Worm (Caenorhabditis elegans) whole organism, young adult: Measurements from ENCODE around the gene R07B1.11.

Experiments used
- B0035.1 ChIP-seq: sonication (generic microtip); optimal IDR thresholded peaks from 2 replicates; lab custom pipeline; 2016; ENCODE audit warnings: missing genetic modification characterization, mild to moderate bottlenecking, missing compliant biosample characterization, missing genotype, missing genetic modification reagents
- B0261.1 ChIP-seq: sonication (generic microtip); optimal IDR thresholded peaks from 2 replicates; lab custom pipeline; 2016; ENCODE audit warnings: mild to moderate bottlenecking, missing genetic modification characterization, moderate library complexity, missing compliant biosample characterization
- B0336.3 ChIP-seq: fragments of 200-800 bp; sonication (Bioruptor generic); IDR thresholded peaks from 2 replicates; pipeline ENCODE4 v1.3.6; 2022; ENCODE audit warnings: missing genetic modification characterization, missing compliant biosample characterization
- D2030.7 ChIP-seq: fragments of 200-800 bp; sonication (Bioruptor generic); IDR thresholded peaks from 2 replicates; pipeline ENCODE4 v1.3.6; 2022; ENCODE audit warnings: missing genetic modification reagents, missing genetic modification characterization, missing compliant biosample characterization
- F10E7.11 ChIP-seq: sonication (generic microtip); optimal IDR thresholded peaks from 2 replicates; lab custom pipeline; 2017; ENCODE audit warnings: mild to moderate bottlenecking, missing genetic modification characterization, moderate library complexity, missing compliant biosample characterization
- F39B2.1 ChIP-seq: fragments of 200-800 bp; sonication (Bioruptor generic); IDR thresholded peaks from 2 replicates; pipeline ENCODE4 v1.3.6; 2022; ENCODE audit warnings: missing genetic modification reagents, missing genetic modification characterization, missing compliant biosample characterization
- Y53G8AR.9 ChIP-seq: fragments of 200-800 bp; sonication (Bioruptor generic); conservative IDR thresholded peaks from 2 replicates; pipeline ENCODE4 v1.3.6; 2022; ENCODE audit warnings: missing genetic modification reagents, missing genetic modification characterization, missing compliant biosample characterization
- Y67H2A.10 ChIP-seq: fragments of 200-800 bp; sonication (Bioruptor generic); conservative IDR thresholded peaks from 2 replicates; pipeline ENCODE4 v1.3.6; 2022; ENCODE audit warnings: missing genetic modification reagents, missing genetic modification characterization, missing compliant biosample characterization
- ama-1 ChIP-seq, 3 experiments: fragments of 150-350 bp in 1 of 3; sonication (generic microtip) in 2 of 3; optimal IDR thresholded peaks; 2 replicates each; lab custom pipeline; 2014 to 2018; ENCODE audit warnings: missing biosample characterization in 2 of 3, missing genetic modification characterization in 2 of 3, missing genetic modification reagents in 2 of 3
- aptf-2 ChIP-seq: fragments of 200-800 bp; sonication (Bioruptor generic); conservative IDR thresholded peaks from 2 replicates; pipeline ENCODE4 v1.3.6; 2022; ENCODE audit warnings: missing genetic modification reagents, missing genetic modification characterization, missing compliant biosample characterization
- bed-1 ChIP-seq: fragments of 200-800 bp; sonication (Bioruptor generic); IDR thresholded peaks from 2 replicates; pipeline ENCODE4 v1.3.6; 2022; ENCODE audit warnings: missing genetic modification reagents, missing genetic modification characterization, missing compliant biosample characterization
- cebp-1 ChIP-seq, 2 experiments: fragments of 200-800 bp in 1 of 2; sonication (Bioruptor generic) in 1 of 2; sonication (generic microtip) in 1 of 2; IDR thresholded peaks in 1 of 2; optimal IDR thresholded peaks in 1 of 2; 2 replicates each; pipeline versions ENCODE4 v1.3.6 to Lab custom; 2017 to 2022; ENCODE audit warnings: missing compliant biosample characterization in 2 of 2, missing genetic modification characterization in 2 of 2, mild to moderate bottlenecking in 1 of 2, missing genetic modification reagents in 1 of 2, moderate library complexity in 1 of 2
- chd-7 ChIP-seq: sonication (generic microtip); optimal IDR thresholded peaks from 2 replicates; lab custom pipeline; 2016; ENCODE audit warnings: mild to moderate bottlenecking, missing genetic modification characterization, moderate library complexity, missing compliant biosample characterization
- efl-1 ChIP-seq: fragments of 150-350 bp; optimal IDR thresholded peaks from 2 replicates; lab custom pipeline; 2014; ENCODE audit warnings: missing biosample characterization, missing genetic modification reagents, missing genetic modification characterization
- gei-17 ChIP-seq: fragments of 200-800 bp; sonication (Bioruptor generic); optimal IDR thresholded peaks from 2 replicates; lab custom pipeline; 2018; ENCODE audit warnings: mild to moderate bottlenecking, missing genetic modification characterization, missing compliant biosample characterization
- lin-54 ChIP-seq: fragments of 200-800 bp; sonication (Bioruptor generic); optimal IDR thresholded peaks from 2 replicates; lab custom pipeline; 2018; ENCODE audit warnings: mild to moderate bottlenecking, missing genetic modification characterization, missing compliant biosample characterization
- madf-6 ChIP-seq: fragments of 200-800 bp; sonication (Bioruptor generic); IDR thresholded peaks from 2 replicates; pipeline ENCODE4 v1.3.6; 2022; ENCODE audit warnings: missing genetic modification reagents, missing genetic modification characterization, missing compliant biosample characterization
- mcd-1 ChIP-seq: fragments of 200-800 bp; sonication (Bioruptor generic); IDR thresholded peaks from 2 replicates; pipeline ENCODE4 v1.3.6; 2022; ENCODE audit warnings: missing genetic modification reagents, missing genetic modification characterization, missing compliant biosample characterization
- mel-28 ChIP-seq: sonication (generic microtip); optimal IDR thresholded peaks from 2 replicates; lab custom pipeline; 2016; ENCODE audit warnings: borderline replicate concordance, mild to moderate bottlenecking, missing genetic modification characterization, missing compliant biosample characterization
- mes-4 ChIP-seq: sonication (generic microtip); optimal IDR thresholded peaks from 2 replicates; lab custom pipeline; 2016; ENCODE audit warnings: missing genotype, missing genetic modification characterization, missing compliant biosample characterization
- nfyb-1 ChIP-seq: fragments of 200-800 bp; sonication (Bioruptor generic); IDR thresholded peaks from 2 replicates; pipeline ENCODE4 v1.3.6; 2022; ENCODE audit warnings: missing genetic modification reagents, missing genetic modification characterization, missing compliant biosample characterization
- nhr-80 ChIP-seq: sonication (generic microtip); optimal IDR thresholded peaks from 2 replicates; lab custom pipeline; 2016; ENCODE audit warnings: missing genetic modification characterization, missing compliant biosample characterization
- pbrm-1 ChIP-seq: fragments of 200-800 bp; sonication (Bioruptor generic); IDR thresholded peaks from 2 replicates; pipeline ENCODE4 v1.3.6; 2022; ENCODE audit warnings: missing genetic modification reagents, missing genetic modification characterization, missing compliant biosample characterization
- rcor-1 ChIP-seq: fragments of 200-800 bp; sonication (Bioruptor generic); IDR thresholded peaks from 2 replicates; pipeline ENCODE4 v1.3.6; 2022; ENCODE audit warnings: missing genetic modification reagents, missing genetic modification characterization, missing compliant biosample characterization
- rpc-1 ChIP-seq, 2 experiments: fragments of 150-350 bp in 1 of 2; sonication (generic microtip) in 1 of 2; optimal IDR thresholded peaks; 2 replicates each; lab custom pipeline; 2014 to 2018; ENCODE audit warnings: missing biosample characterization in 1 of 2, missing genetic modification characterization in 1 of 2, missing genetic modification reagents in 1 of 2, missing genotype in 1 of 2
- sea-2 ChIP-seq: fragments of 200-800 bp; sonication (Bioruptor generic); IDR thresholded peaks from 2 replicates; pipeline ENCODE4 v1.3.6; 2022; ENCODE audit warnings: missing genetic modification characterization, missing compliant biosample characterization
- snpc-1.1 ChIP-seq: sonication (generic microtip); optimal IDR thresholded peaks from 2 replicates; lab custom pipeline; 2017; ENCODE audit warnings: missing genetic modification characterization, mild to moderate bottlenecking, missing compliant biosample characterization, antibody characterized with exemption, moderate library complexity, missing genotype, missing genetic modification reagents; ENCODE audit not compliant: insufficient read depth
- somi-1 ChIP-seq: fragments of 200-800 bp; sonication (Bioruptor generic); optimal IDR thresholded peaks from 2 replicates; lab custom pipeline; 2018; ENCODE audit warnings: mild to moderate bottlenecking, missing genetic modification characterization, missing compliant biosample characterization
- zfh-2 ChIP-seq: fragments of 200-800 bp; sonication (Bioruptor generic); conservative IDR thresholded peaks from 2 replicates; pipeline ENCODE4 v1.3.6; 2022; ENCODE audit warnings: missing genetic modification reagents, missing genetic modification characterization, missing compliant biosample characterization
- zim-3 ChIP-seq: sonication (generic microtip); optimal IDR thresholded peaks from 2 replicates; lab custom pipeline; 2017; ENCODE audit warnings: mild to moderate bottlenecking, missing genetic modification characterization, moderate library complexity, missing compliant biosample characterization
- ztf-26 ChIP-seq: sonication (generic microtip); optimal IDR thresholded peaks from 2 replicates; lab custom pipeline; 2017; ENCODE audit warnings: missing genetic modification characterization, missing compliant biosample characterization

R07B1.11 gene

ce11 chrX:9883837-9884324, 27.2 kb downstream of the R07B1.11 start, which contains the start of gene mrp-4 (continued):
- peak; percentile 90 for TF ChIP-seq efl-1 (GFP tag; lab: Kevin White, UChicago)
- TF ChIP-seq Y53G8AR.9 = no peak
- no peak for TF ChIP-seq mel-28
- no peak for TF ChIP-seq lin-54
- TF ChIP-seq zim-3 (tag; lab: Kevin White, UChicago) = no peak
- peak; percentile 77 for TF ChIP-seq madf-6 (GFP tag; lab: Robert Waterston, UW)
- TF ChIP-seq B0261.1 (tag; lab: Kevin White, UChicago) = no peak
- no peak for TF ChIP-seq ztf-26
- TF ChIP-seq sea-2 = no peak
- TF ChIP-seq somi-1 (GFP tag; lab: Kevin White, UChicago) = no peak
- TF ChIP-seq F10E7.11 = no peak
- no peak for TF ChIP-seq nhr-80 (tag; lab: Kevin White, UChicago)
- TF ChIP-seq D2030.7 = peak; percentile 60
- peak; percentile 100 for TF ChIP-seq aptf-2 (GFP tag; lab: Robert Waterston, UW)
- TF ChIP-seq, all 124 proteins: peak for 12

ce11 chrX:9892323-9892722, 35.6 kb downstream of the R07B1.11 start, which contains the start of gene F21G4.1:
TSS of gene F21G4.1 (minus strand) at chrX:9892328.
- TF ChIP-seq snpc-1.1 (tag; lab: Kevin White, UChicago) (no peak), nhr-80 (tag; lab: Kevin White, UChicago) (peak; percentile 72), nfyb-1 (GFP tag; lab: Robert Waterston, UW) (no peak)

ce11 chrX:9893069-9893468, 36.4 kb downstream of the R07B1.11 start:
- TF ChIP-seq B0336.3 (GFP tag; lab: Robert Waterston, UW) (no peak), mcd-1 (GFP tag; lab: Robert Waterston, UW) (no peak), zfh-2 (GFP tag; lab: Robert Waterston, UW) (no peak), pbrm-1 (GFP tag; lab: Robert Waterston, UW) (no peak), rpc-1 (optimal IDR thresholded peaks at IDR 0.05; lab: Kevin White, UChicago) (no peak), rpc-1 (tag; optimal IDR thresholded peaks at IDR 0.05; lab: Kevin White, UChicago) (no peak), rcor-1 (no peak), mes-4 (tag; lab: Kevin White, UChicago) (no peak), F39B2.1 (no peak)

ce11 chrX:9894844-9895243, 38.1 kb downstream of the R07B1.11 start, which contains the start of gene F21G4.3:
TSS of gene F21G4.3 (plus strand) at chrX:9895144.
- TF ChIP-seq ama-1 (optimal IDR thresholded peaks at IDR 0.05; lab: Kevin White, UChicago) = no peak
- no peak for TF ChIP-seq ama-1 (GFP tag; optimal IDR thresholded peaks at IDR 0.05; lab: Kevin White, UChicago)
- TF ChIP-seq gei-17 = no peak
- no peak for TF ChIP-seq cebp-1 (GFP tag; IDR thresholded peaks at IDR 0.05; lab: Robert Waterston, UW)
- no peak for TF ChIP-seq cebp-1 (tag; optimal IDR thresholded peaks at IDR 0.05; lab: Kevin White, UChicago)
- no peak for TF ChIP-seq mel-28
- no peak for TF ChIP-seq Y67H2A.10 (GFP tag; lab: Robert Waterston, UW)
- TF ChIP-seq chd-7 (tag; lab: Kevin White, UChicago) = no peak
- TF ChIP-seq bed-1 (GFP tag; lab: Robert Waterston, UW) = no peak
- no peak for TF ChIP-seq nhr-80 (tag; lab: Kevin White, UChicago)
- TF ChIP-seq B0035.1 (tag; lab: Kevin White, UChicago) = no peak
